Worm (Caenorhabditis elegans) whole organism, early embryonic: ENCODE measurements around the gene pyp-1.

Source experiments
- B0310.2 ChIP-seq: sonication (generic microtip); optimal IDR thresholded peaks from 2 replicates; lab custom pipeline; 2016; ENCODE audit warnings: mild to moderate bottlenecking, missing genetic modification characterization, missing compliant biosample characterization
- ama-1 ChIP-seq: fragments of 150-350 bp; optimal IDR thresholded peaks from 2 replicates; lab custom pipeline; 2014
- ceh-13 ChIP-seq: fragments of 200-800 bp; sonication (Bioruptor generic); optimal IDR thresholded peaks from 2 replicates; lab custom pipeline; 2018; ENCODE audit warnings: mild to moderate bottlenecking, missing genetic modification characterization, missing compliant biosample characterization
- ceh-36 ChIP-seq: sonication (generic microtip); optimal IDR thresholded peaks from 2 replicates; lab custom pipeline; 2016; ENCODE audit warnings: missing genetic modification characterization, inconsistent platforms, missing compliant biosample characterization
- ets-7 ChIP-seq: sonication (generic microtip); optimal IDR thresholded peaks from 2 replicates; lab custom pipeline; 2016; ENCODE audit warnings: missing genotype, missing genetic modification characterization, missing compliant biosample characterization
- flt-1 ChIP-seq: fragments of 200-800 bp; sonication (Bioruptor generic); IDR thresholded peaks from 2 replicates; pipeline ENCODE4 v1.3.6; 2022; ENCODE audit warnings: missing genetic modification characterization, missing compliant biosample characterization
- hmbx-1 ChIP-seq: sonication (generic microtip); optimal IDR thresholded peaks from 2 replicates; lab custom pipeline; 2016; ENCODE audit warnings: mild to moderate bottlenecking, missing genetic modification characterization, missing compliant biosample characterization
- hmg-4 ChIP-seq: fragments of 200-800 bp; sonication (Bioruptor generic); optimal IDR thresholded peaks from 2 replicates; lab custom pipeline; 2018; ENCODE audit warnings: mild to moderate bottlenecking, missing genetic modification characterization, missing compliant biosample characterization
- pes-1 ChIP-seq: fragments of 200-800 bp; sonication (Bioruptor generic); IDR thresholded peaks from 2 replicates; pipeline ENCODE4 v1.3.6; 2022; ENCODE audit warnings: missing genetic modification reagents, missing genetic modification characterization, missing compliant biosample characterization
- scrt-1 ChIP-seq: fragments of 200-800 bp; sonication (Bioruptor generic); IDR thresholded peaks from 2 replicates; pipeline ENCODE4 v1.3.6; 2022; ENCODE audit warnings: missing genetic modification characterization, missing compliant biosample characterization
- sea-1 ChIP-seq: fragments of 200-800 bp; sonication (Bioruptor generic); conservative IDR thresholded peaks from 2 replicates; pipeline ENCODE4 v1.3.6; 2022; ENCODE audit warnings: missing genetic modification characterization, missing compliant biosample characterization
- tra-4 ChIP-seq: sonication (generic microtip); optimal IDR thresholded peaks from 2 replicates; lab custom pipeline; 2017; ENCODE audit warnings: missing genetic modification characterization, missing compliant biosample characterization

ce11 chrIV:10022991-10023390, 24.3 kb upstream of the pyp-1 start, which contains the start of gene F44D12.8:
- no peak for TF ChIP-seq pes-1 (GFP tag; lab: Robert Waterston, UW)
- TF ChIP-seq ama-1 (lab: Kevin White, UChicago): no peak
- TF ChIP-seq B0310.2: no peak
- TF ChIP-seq ets-7 (tag; lab: Kevin White, UChicago): no peak
- TF ChIP-seq ceh-13: no peak
- no peak for TF ChIP-seq hmbx-1 (tag; lab: Kevin White, UChicago)
- no peak for TF ChIP-seq hmg-4 (GFP tag; lab: Kevin White, UChicago)
- no peak for TF ChIP-seq tra-4 (tag; lab: Kevin White, UChicago)
- no peak for TF ChIP-seq ceh-36
- TF ChIP-seq scrt-1 (GFP tag; lab: Robert Waterston, UW): no peak
- no peak for TF ChIP-seq flt-1 (GFP tag; lab: Robert Waterston, UW)
- no peak for TF ChIP-seq sea-1 (GFP tag; lab: Robert Waterston, UW)
